ENCODE assay signal across 1 fruit fly cellular context in genomic region chr3L:11413697-11414096, dm6.
TF ChIP-seq lines count a peak whose summit lies in the region.

No protein-coding gene starts in this region.

TF ChIP-seq in whole organism, embryonic, 481 proteins besides CTCF, POLR2A, EP300 and RAD21 (continued from another document):
- no peak for TF ChIP-seq Six4 (GFP tag; optimal IDR thresholded peaks at IDR 0.05; lab: Kevin White, UChicago)
- peak; percentile 48 for TF ChIP-seq gem (tag; optimal IDR thresholded peaks at IDR 0.05; lab: Kevin White, UChicago)
- TF ChIP-seq lola (GFP tag; optimal IDR thresholded peaks at IDR 0.05; lab: Kevin White, UChicago): peak in 1 of 3 experiments; percentile 60
- no peak for TF ChIP-seq unc-4 (GFP tag; IDR thresholded peaks at IDR 0.05; lab: Robert Waterston, UW; ENCODE audit: partially characterized antibody)
- no peak for TF ChIP-seq CG8281 (tag; optimal IDR thresholded peaks at IDR 0.05; lab: Kevin White, UChicago)
- TF ChIP-seq CG18262 (tag; optimal IDR thresholded peaks at IDR 0.05; lab: Kevin White, UChicago): peak; percentile 49
- TF ChIP-seq phol (tag; optimal IDR thresholded peaks at IDR 0.05; lab: Kevin White, UChicago): peak; percentile 6
